Fruit fly (Drosophila melanogaster): ENCODE data around the gene tld.

- TF ChIP-seq Pif1A (GFP tag; optimal IDR thresholded peaks at IDR 0.05) (no peak), CG8159 (tag; optimal IDR thresholded peaks at IDR 0.05) (no peak), fd96Ca (GFP tag; IDR thresholded peaks at IDR 0.05) (no peak), CG10348 (GFP tag; IDR thresholded peaks at IDR 0.05) (no peak), rn (GFP tag; IDR thresholded peaks at IDR 0.05) (no peak), EcR (GFP tag; optimal IDR thresholded peaks at IDR 0.05) (no peak), Snoo (tag; optimal IDR thresholded peaks at IDR 0.05) (no peak), CG34367 (tag; optimal IDR thresholded peaks at IDR 0.05) (no peak), CG12605 (GFP tag; IDR thresholded peaks at IDR 0.05) (no peak), Ets98B (GFP tag; IDR thresholded peaks at IDR 0.05) (no peak), CG9948 (tag; optimal IDR thresholded peaks at IDR 0.05) (no peak), CG14655 (GFP tag; optimal IDR thresholded peaks at IDR 0.05) (no peak), CG15710 (tag; optimal IDR thresholded peaks at IDR 0.05) (no peak), CG13204 (GFP tag; optimal IDR thresholded peaks at IDR 0.05) (no peak)
These were observed 38.2 kb downstream of the tld start, which contains the start of gene Ets96B for dm6 chr3R:24787734-24788133.
